Worm (Caenorhabditis elegans) whole organism, L3 larva: ENCODE data around the gene F56D6.6.

Experiments used
- R02D3.7 ChIP-seq: fragments of 150-350 bp; optimal IDR thresholded peaks from 2 replicates; lab custom pipeline; 2014; ENCODE audit warnings: missing biosample characterization, missing genetic modification characterization
- ama-1 ChIP-seq: fragments of 150-350 bp; optimal IDR thresholded peaks from 2 replicates; lab custom pipeline; 2018
- egl-27 ChIP-seq: sonication (generic microtip); optimal IDR thresholded peaks from 4 replicates; lab custom pipeline; 2017; ENCODE audit warnings: missing biosample characterization, missing genetic modification reagents, missing genetic modification characterization
- eor-1 ChIP-seq, 2 experiments: fragments of 150-350 bp; optimal IDR thresholded peaks; 2 replicates each; lab custom pipeline; 2014 to 2018; ENCODE audit warnings: missing biosample characterization in 2 of 2, missing genetic modification characterization in 2 of 2
- nhr-12 ChIP-seq: fragments of 150-350 bp; optimal IDR thresholded peaks from 2 replicates; lab custom pipeline; 2014; ENCODE audit warnings: missing biosample characterization, missing genetic modification characterization
- nhr-28 ChIP-seq: fragments of 150-350 bp; optimal IDR thresholded peaks from 2 replicates; lab custom pipeline; 2014; ENCODE audit warnings: missing biosample characterization, missing genetic modification characterization
- pqm-1 ChIP-seq: fragments of 150-350 bp; optimal IDR thresholded peaks from 2 replicates; lab custom pipeline; 2017; ENCODE audit warnings: missing biosample characterization, missing genetic modification characterization, inconsistent platforms
- ztf-11 ChIP-seq: fragments of 150-350 bp; optimal IDR thresholded peaks from 2 replicates; lab custom pipeline; 2014; ENCODE audit warnings: missing biosample characterization, missing genetic modification characterization

DNA sequence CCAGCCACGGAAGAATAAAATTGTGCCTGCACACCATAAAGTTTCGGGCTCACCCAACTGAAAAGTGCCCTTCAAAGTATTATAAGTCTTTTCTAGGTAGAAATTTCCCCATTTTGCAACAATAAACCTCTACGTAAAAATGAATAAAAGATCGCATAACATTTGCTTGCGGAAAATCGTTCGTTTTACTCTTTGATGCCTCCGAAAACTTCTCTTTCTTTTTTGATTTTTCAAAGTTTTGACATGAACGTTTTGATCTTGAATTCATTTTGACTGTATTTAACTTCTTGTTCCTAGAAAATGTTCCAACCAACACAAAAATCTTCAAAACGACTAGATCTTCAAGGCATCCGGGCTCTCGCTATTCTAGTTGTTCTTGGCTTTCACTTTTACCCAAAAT, 14.1 kb upstream of the F56D6.6 start, which contains the start of gene oac-21:
- no peak for TF ChIP-seq R02D3.7 (tag; lab: Kevin White, UChicago)
- no peak for TF ChIP-seq egl-27 (tag; lab: Kevin White, UChicago)
- TF ChIP-seq ama-1 = no peak
- TF ChIP-seq pqm-1 (tag; lab: Kevin White, UChicago) = no peak
- no peak for TF ChIP-seq eor-1 (tag; optimal IDR thresholded peaks at IDR 0.05; lab: Kevin White, UChicago)
- no peak for TF ChIP-seq ztf-11 (tag; lab: Kevin White, UChicago)
- no peak for TF ChIP-seq nhr-28 (tag; lab: Kevin White, UChicago)
- TF ChIP-seq nhr-12 = no peak
